Fruit fly (Drosophila melanogaster) whole organism, embryonic: Measurements from ENCODE around the gene Vm26Ac.

ENCODE experiments used
- CG1024 ChIP-seq: fragments of 200-800 bp; sonication (Bioruptor generic); IDR thresholded peaks from 2 replicates; pipeline ENCODE4 v1.3.6; 2022; ENCODE audit warnings: missing biosample characterization, missing genetic modification characterization
- CG11247 ChIP-seq: fragments of 200-800 bp; sonication (Bioruptor generic); IDR thresholded peaks from 2 replicates; pipeline ENCODE4 v1.3.6; 2022; ENCODE audit warnings: missing biosample characterization, missing genetic modification characterization
- CG11456 ChIP-seq: fragments of 200-800 bp; sonication (Bioruptor generic); IDR thresholded peaks from 3 replicates; pipeline ENCODE4 v1.3.6; 2022; ENCODE audit warnings: missing biosample characterization, missing genetic modification characterization
- CG11695 ChIP-seq: fragments of 200-800 bp; sonication (Bioruptor generic); IDR thresholded peaks from 3 replicates; pipeline ENCODE4 v1.3.6; 2022; ENCODE audit warnings: missing biosample characterization, missing genetic modification characterization
- CG12219 ChIP-seq: fragments of 200-800 bp; sonication (Bioruptor generic); optimal IDR thresholded peaks from 3 replicates; lab custom pipeline; 2018; ENCODE audit warnings: missing biosample characterization, mild to moderate bottlenecking, missing genetic modification characterization
- CG12236 ChIP-seq: fragments of 200-800 bp; sonication (Bioruptor generic); optimal IDR thresholded peaks from 2 replicates; lab custom pipeline; 2016; ENCODE audit warnings: missing biosample characterization, missing genetic modification characterization
- CG13624 ChIP-seq: fragments of 200-800 bp; sonication (Bioruptor generic); optimal IDR thresholded peaks from 2 replicates; lab custom pipeline; 2016; ENCODE audit warnings: missing biosample characterization, missing genetic modification characterization
- CG15269 ChIP-seq: fragments of 200-800 bp; sonication (Bioruptor generic); optimal IDR thresholded peaks from 2 replicates; lab custom pipeline; 2018; ENCODE audit warnings: missing biosample characterization, mild to moderate bottlenecking, missing genetic modification characterization, moderate library complexity
- CG15696 ChIP-seq: fragments of 200-800 bp; sonication (Bioruptor generic); optimal IDR thresholded peaks from 2 replicates; lab custom pipeline; 2019; ENCODE audit warnings: missing biosample characterization, mild to moderate bottlenecking, missing genetic modification characterization, moderate library complexity
- CG16863 ChIP-seq: fragments of 200-800 bp; sonication (Bioruptor generic); optimal IDR thresholded peaks from 3 replicates; lab custom pipeline; 2016; ENCODE audit warnings: missing biosample characterization, missing genetic modification characterization
- CG18011 ChIP-seq: fragments of 200-800 bp; sonication (Bioruptor generic); optimal IDR thresholded peaks from 2 replicates; lab custom pipeline; 2017; ENCODE audit warnings: missing biosample characterization, missing genetic modification characterization, mild to moderate bottlenecking, moderate library complexity, missing genotype
- CG2712 ChIP-seq: fragments of 200-800 bp; optimal IDR thresholded peaks from 3 replicates; lab custom pipeline; 2019; ENCODE audit warnings: missing biosample characterization, mild to moderate bottlenecking, missing genetic modification characterization, moderate library complexity
- CG3065 ChIP-seq: fragments of 200-800 bp; sonication (Bioruptor generic); optimal IDR thresholded peaks from 2 replicates; lab custom pipeline; 2016; ENCODE audit warnings: missing biosample characterization, missing genetic modification characterization
- CG31224 ChIP-seq: fragments of 200-800 bp; sonication (Bioruptor generic); IDR thresholded peaks from 2 replicates; pipeline ENCODE4 v1.3.6; 2022; ENCODE audit warnings: missing biosample characterization, missing genetic modification characterization
- CG33213 ChIP-seq: fragments of 200-800 bp; sonication (Bioruptor generic); optimal IDR thresholded peaks from 3 replicates; lab custom pipeline; 2016; ENCODE audit warnings: missing biosample characterization, missing genetic modification characterization
- CG5953 ChIP-seq: fragments of 200-800 bp; sonication (Bioruptor generic); IDR thresholded peaks from 2 replicates; pipeline ENCODE4 v1.3.6; 2022; ENCODE audit warnings: missing biosample characterization, missing genetic modification characterization
- CG7786 ChIP-seq: fragments of 200-800 bp; sonication (Bioruptor generic); optimal IDR thresholded peaks from 2 replicates; lab custom pipeline; 2016; ENCODE audit warnings: missing biosample characterization, missing genetic modification characterization
- CG7987 ChIP-seq: fragments of 200-800 bp; sonication (Bioruptor generic); optimal IDR thresholded peaks from 2 replicates; lab custom pipeline; 2018; ENCODE audit warnings: missing biosample characterization, mild to moderate bottlenecking, missing genetic modification characterization, moderate library complexity
- CG9727 ChIP-seq: fragments of 200-800 bp; sonication (Bioruptor generic); optimal IDR thresholded peaks from 3 replicates; lab custom pipeline; 2017; ENCODE audit warnings: missing biosample characterization, mild to moderate bottlenecking, missing genetic modification characterization
- CG9876 ChIP-seq: fragments of 200-800 bp; sonication (Bioruptor generic); optimal IDR thresholded peaks from 2 replicates; lab custom pipeline; 2016; ENCODE audit warnings: missing biosample characterization, missing genetic modification characterization
- CrebB ChIP-seq: fragments of 200-800 bp; sonication (Bioruptor generic); optimal IDR thresholded peaks from 3 replicates; lab custom pipeline; 2018; ENCODE audit warnings: missing biosample characterization, mild to moderate bottlenecking, missing genetic modification characterization
- D ChIP-seq, 2 experiments: fragments of 200-800 bp in 1 of 2; fragments of >200 bp in 1 of 2; sonication (Bioruptor generic) in 1 of 2; optimal IDR thresholded peaks; 2 replicates in 1 of 2; 3 replicates in 1 of 2; lab custom pipeline; 2017; ENCODE audit warnings: mild to moderate bottlenecking in 1 of 2, missing biosample characterization in 1 of 2, missing genetic modification characterization in 1 of 2, missing genetic modification reagents in 1 of 2
- Elba2 ChIP-seq: fragments of 200-800 bp; sonication (Bioruptor generic); optimal IDR thresholded peaks from 3 replicates; lab custom pipeline; 2016; ENCODE audit warnings: missing biosample characterization, missing genetic modification characterization
- Ets65A ChIP-seq: fragments of 200-800 bp; sonication (Bioruptor generic); peaks from one replicate; lab custom pipeline; 2016; ENCODE audit warnings: missing biosample characterization, missing genetic modification characterization
- HLH4C ChIP-seq: fragments of 200-800 bp; sonication (Bioruptor generic); IDR thresholded peaks from 3 replicates; pipeline ENCODE4 v1.3.6; 2022; ENCODE audit warnings: missing biosample characterization, missing genetic modification characterization; ENCODE audit not compliant: partially characterized antibody
- HLHmδ ChIP-seq: fragments of 200-800 bp; sonication (Bioruptor generic); optimal IDR thresholded peaks from 2 replicates; lab custom pipeline; 2018; ENCODE audit warnings: missing biosample characterization, mild to moderate bottlenecking, missing genetic modification characterization, moderate library complexity
- HmgD ChIP-seq: fragments of 200-800 bp; sonication (Bioruptor generic); optimal IDR thresholded peaks from 3 replicates; lab custom pipeline; 2016; ENCODE audit warnings: missing biosample characterization, missing genetic modification characterization
- Hr39 ChIP-seq: fragments of >200 bp; optimal IDR thresholded peaks from 2 replicates; lab custom pipeline; 2017
- Kr ChIP-seq: fragments of 200-800 bp; sonication (Bioruptor generic); optimal IDR thresholded peaks from 2 replicates; lab custom pipeline; 2017; ENCODE audit warnings: missing biosample characterization, mild to moderate bottlenecking, missing genetic modification characterization
- Meics ChIP-seq: fragments of 200-800 bp; sonication (Bioruptor generic); optimal IDR thresholded peaks from 2 replicates; lab custom pipeline; 2017; ENCODE audit warnings: missing biosample characterization, mild to moderate bottlenecking, missing genetic modification characterization
- Nf-YA ChIP-seq: fragments of 200-800 bp; sonication (Bioruptor generic); IDR thresholded peaks from 2 replicates; pipeline ENCODE4 v1.3.6; 2022; ENCODE audit warnings: missing biosample characterization, missing genetic modification characterization
- Nf-YB ChIP-seq: fragments of 200-800 bp; sonication (Bioruptor generic); optimal IDR thresholded peaks from 3 replicates; lab custom pipeline; 2019; ENCODE audit warnings: missing biosample characterization, mild to moderate bottlenecking, missing genetic modification characterization, moderate library complexity
- Oli ChIP-seq: fragments of 200-800 bp; sonication (Bioruptor generic); optimal IDR thresholded peaks from 2 replicates; lab custom pipeline; 2018; ENCODE audit warnings: missing biosample characterization, mild to moderate bottlenecking, missing genetic modification characterization, moderate library complexity
- Opbp ChIP-seq: fragments of 200-800 bp; sonication (Bioruptor generic); IDR thresholded peaks from 3 replicates; pipeline ENCODE4 v1.3.6; 2022; ENCODE audit warnings: missing biosample characterization, missing genetic modification characterization; ENCODE audit not compliant: partially characterized antibody
- Optix ChIP-seq: fragments of 200-800 bp; sonication (Bioruptor generic); IDR thresholded peaks from 3 replicates; pipeline ENCODE4 v1.3.6; 2022; ENCODE audit warnings: missing biosample characterization, missing genetic modification characterization
- Poxn ChIP-seq: fragments of 200-800 bp; sonication (Bioruptor generic); IDR thresholded peaks from 2 replicates; pipeline ENCODE4 v1.3.6; 2022; ENCODE audit warnings: missing biosample characterization, missing genetic modification characterization
- Sox100B ChIP-seq: fragments of 200-800 bp; sonication (Bioruptor generic); optimal IDR thresholded peaks from 3 replicates; lab custom pipeline; 2018; ENCODE audit warnings: missing biosample characterization, mild to moderate bottlenecking, missing genetic modification characterization
- Stat92E ChIP-seq, 3 experiments: fragments of >200 bp in 2 of 3; fragments of 200-800 bp in 1 of 3; sonication (Bioruptor generic) in 1 of 3; optimal IDR thresholded peaks; 2 replicates each; lab custom pipeline; 2017 to 2019; ENCODE audit warnings: missing biosample characterization in 3 of 3, missing genetic modification characterization in 3 of 3, mild to moderate bottlenecking in 1 of 3, moderate library complexity in 1 of 3
- dmrt11E ChIP-seq: fragments of 200-800 bp; sonication (Bioruptor generic); optimal IDR thresholded peaks from 3 replicates; lab custom pipeline; 2018; ENCODE audit warnings: missing biosample characterization, mild to moderate bottlenecking, missing genetic modification characterization, moderate library complexity
- ftz-f1 ChIP-seq: fragments of 200-800 bp; sonication (Bioruptor generic); optimal IDR thresholded peaks from 2 replicates; lab custom pipeline; 2016; ENCODE audit warnings: missing biosample characterization, missing genetic modification characterization
- gcm2 ChIP-seq: fragments of 200-800 bp; sonication (Bioruptor generic); optimal IDR thresholded peaks from 2 replicates; lab custom pipeline; 2016; ENCODE audit warnings: missing biosample characterization, missing genetic modification characterization
- kay ChIP-seq: fragments of 200-800 bp; sonication (Bioruptor generic); optimal IDR thresholded peaks from 2 replicates; lab custom pipeline; 2016; ENCODE audit warnings: missing biosample characterization, missing genetic modification characterization
- pan ChIP-seq, 4 experiments: fragments of >200 bp in 3 of 4; fragments of 200-800 bp in 1 of 4; sonication (Bioruptor generic) in 1 of 4; optimal IDR thresholded peaks in 3 of 4; IDR thresholded peaks in 1 of 4; 2 replicates each; pipeline versions ENCODE4 v1.3.6 to Lab custom; 2017 to 2022; ENCODE audit warnings: missing biosample characterization in 2 of 4, missing genetic modification characterization in 2 of 4, mixed read lengths in 1 of 4
- pnt ChIP-seq: fragments of 200-800 bp; sonication (Bioruptor generic); optimal IDR thresholded peaks from 3 replicates; lab custom pipeline; 2016; ENCODE audit warnings: missing biosample characterization, missing genetic modification characterization
- pum ChIP-seq: fragments of 200-800 bp; sonication (Bioruptor generic); optimal IDR thresholded peaks from 2 replicates; lab custom pipeline; 2016; ENCODE audit warnings: missing biosample characterization, missing genetic modification characterization
- sd ChIP-seq: fragments of 200-800 bp; sonication (Bioruptor generic); optimal IDR thresholded peaks from 3 replicates; lab custom pipeline; 2018; ENCODE audit warnings: missing biosample characterization, mild to moderate bottlenecking, missing genetic modification characterization, moderate library complexity
- tgo ChIP-seq: fragments of 200-800 bp; sonication (Bioruptor generic); IDR thresholded peaks from 3 replicates; pipeline ENCODE4 v1.3.6; 2022; ENCODE audit warnings: missing biosample characterization, missing genetic modification characterization
- tio ChIP-seq: fragments of 200-800 bp; sonication (Bioruptor generic); optimal IDR thresholded peaks from 2 replicates; lab custom pipeline; 2017; ENCODE audit warnings: missing biosample characterization, missing genetic modification characterization, inconsistent platforms
- tll ChIP-seq, 2 experiments: fragments of 200-800 bp in 1 of 2; fragments of >200 bp in 1 of 2; sonication (Bioruptor generic) in 1 of 2; optimal IDR thresholded peaks; 2 replicates each; lab custom pipeline; 2017 to 2019; ENCODE audit warnings: missing biosample characterization in 2 of 2, missing genetic modification characterization in 2 of 2, mild to moderate bottlenecking in 1 of 2, moderate library complexity in 1 of 2
- ttk ChIP-seq: fragments of 200-800 bp; sonication (Bioruptor generic); IDR thresholded peaks from 2 replicates; pipeline ENCODE4 v2.1.2; 2022; ENCODE audit warnings: missing biosample characterization, missing genetic modification characterization

The Vm26Ac gene

dm6 chr2L:5999247-5999646 is 40.8 kb upstream of the Vm26Ac start, which contains the start of gene Kdm5 (continued):
- peak; percentile 30 for TF ChIP-seq CG9727 (GFP tag; lab: Kevin White, UChicago)
- 0 out of 2 replicates have a peak, but pooled peaks have one; percentile 11 for TF ChIP-seq Nf-YA (GFP tag; lab: Robert Waterston, UW)
- TF ChIP-seq CG13624 (GFP tag; lab: Kevin White, UChicago): peak; percentile 54
- TF ChIP-seq HmgD: peak; percentile 62
- no peak for TF ChIP-seq CG3065 (GFP tag; lab: Kevin White, UChicago)
- TF ChIP-seq CG31224 (GFP tag; lab: Robert Waterston, UW): peak; percentile 14; the same call in 1 of the 2 replicates
- TF ChIP-seq CG33213: peak; percentile 64
- no peak for TF ChIP-seq CG15696 (tag; lab: Kevin White, UChicago)
- no peak for TF ChIP-seq Hr39 (lab: Kevin White, UChicago)
- TF ChIP-seq Poxn (GFP tag; lab: Robert Waterston, UW): no peak
- no peak; the same call in 2 of the 3 replicates for TF ChIP-seq Opbp (GFP tag; lab: Robert Waterston, UW)
- TF ChIP-seq CG7786 (GFP tag; lab: Kevin White, UChicago): peak; percentile 35
- no peak for TF ChIP-seq Optix (GFP tag; lab: Robert Waterston, UW)
- TF ChIP-seq D (optimal IDR thresholded peaks at IDR 0.05; lab: Kevin White, UChicago): peak; percentile 24
- no peak for TF ChIP-seq D (GFP tag; optimal IDR thresholded peaks at IDR 0.05; lab: Kevin White, UChicago)
- TF ChIP-seq Stat92E (GFP tag; optimal IDR thresholded peaks at IDR 0.05; lab: Kevin White, UChicago): peak in 1 of 3 experiments; percentile 4
- peak; percentile 24 for TF ChIP-seq CG2712 (tag; lab: Kevin White, UChicago)
- no peak for TF ChIP-seq pnt (GFP tag; lab: Kevin White, UChicago)
- TF ChIP-seq CG9876 (GFP tag; lab: Kevin White, UChicago): peak; percentile 16
- TF ChIP-seq ttk: no peak
- peak; percentile 14 for TF ChIP-seq CrebB (tag; lab: Kevin White, UChicago)
- TF ChIP-seq Sox100B (GFP tag; lab: Kevin White, UChicago): no peak
- TF ChIP-seq CG12219 (GFP tag; lab: Kevin White, UChicago): no peak
- no peak for TF ChIP-seq HLH4C (GFP tag; lab: Robert Waterston, UW)
- no peak for TF ChIP-seq pum (GFP tag; lab: Kevin White, UChicago)
- TF ChIP-seq pan (optimal IDR thresholded peaks at IDR 0.05; lab: Kevin White, UChicago): no peak
- peak in 1 of 2 experiments; percentile 49 for TF ChIP-seq pan (GFP tag; optimal IDR thresholded peaks at IDR 0.05 in 1 of 2, IDR thresholded peaks at IDR 0.05 in 1 of 2)
- no peak for TF ChIP-seq CG5953 (GFP tag; lab: Robert Waterston, UW)
- TF ChIP-seq tgo (GFP tag; lab: Robert Waterston, UW): no peak
- TF ChIP-seq Nf-YB (GFP tag; lab: Kevin White, UChicago): peak; percentile 54
- peak; percentile 9 for TF ChIP-seq Elba2 (GFP tag; lab: Kevin White, UChicago)
- TF ChIP-seq HLHmδ: peak; percentile 63
- TF ChIP-seq Ets65A (GFP tag; lab: Kevin White, UChicago): no peak
- TF ChIP-seq ftz-f1: peak; percentile 88
- no peak for TF ChIP-seq Oli (tag; lab: Kevin White, UChicago)
- TF ChIP-seq CG11456 (GFP tag; lab: Robert Waterston, UW): peak; percentile 70; the same call in 2 of the 3 replicates
- TF ChIP-seq CG1024 (GFP tag; lab: Robert Waterston, UW): no peak
- TF ChIP-seq CG16863: no peak
- TF ChIP-seq CG7987: peak; percentile 47
- no peak for TF ChIP-seq CG12236
- no peak for TF ChIP-seq tio (GFP tag; lab: Kevin White, UChicago)
- TF ChIP-seq CG11695 (GFP tag; lab: Robert Waterston, UW): no peak
- TF ChIP-seq CG18011 (GFP tag; lab: Kevin White, UChicago): no peak
- TF ChIP-seq CG11247 (GFP tag; lab: Robert Waterston, UW): peak; percentile 41; the same call in 1 of the 2 replicates
- no peak for TF ChIP-seq kay (GFP tag; lab: Kevin White, UChicago)
- TF ChIP-seq tll (GFP tag; optimal IDR thresholded peaks at IDR 0.05; lab: Kevin White, UChicago): no peak
- TF ChIP-seq Meics (GFP tag; lab: Kevin White, UChicago): peak; percentile 39
- no peak for TF ChIP-seq CG15269 (tag; lab: Kevin White, UChicago)
- TF ChIP-seq Kr (GFP tag; lab: Kevin White, UChicago): no peak
- no peak for TF ChIP-seq sd (tag; lab: Kevin White, UChicago)
- TF ChIP-seq dmrt11E (tag; lab: Kevin White, UChicago): no peak
- no peak for TF ChIP-seq gcm2 (GFP tag; lab: Kevin White, UChicago)
